Worm (Caenorhabditis elegans) whole organism, young adult: ENCODE measurements around the gene zim-3.

Experiments
- B0261.1 ChIP-seq: sonication (generic microtip); optimal IDR thresholded peaks from 2 replicates; lab custom pipeline; 2016; ENCODE audit warnings: mild to moderate bottlenecking, missing genetic modification characterization, moderate library complexity, missing compliant biosample characterization
- K12H6.12 ChIP-seq: fragments of 200-800 bp; sonication (Bioruptor generic); optimal IDR thresholded peaks from 2 replicates; lab custom pipeline; 2018; ENCODE audit warnings: mild to moderate bottlenecking, missing genetic modification characterization, missing compliant biosample characterization
- aptf-3 ChIP-seq: fragments of 200-800 bp; sonication (Bioruptor generic); IDR thresholded peaks from 2 replicates; pipeline ENCODE4 v1.3.6; 2022; ENCODE audit warnings: missing genetic modification characterization, missing compliant biosample characterization
- atf-7 ChIP-seq: sonication (generic microtip); optimal IDR thresholded peaks from 2 replicates; lab custom pipeline; 2017; ENCODE audit warnings: mild to moderate bottlenecking, missing genetic modification characterization, missing compliant biosample characterization
- attf-6 ChIP-seq: fragments of 200-800 bp; sonication (Bioruptor generic); IDR thresholded peaks from 2 replicates; pipeline ENCODE4 v1.3.6; 2022; ENCODE audit warnings: missing genetic modification reagents, missing genetic modification characterization, missing compliant biosample characterization
- ceh-58 ChIP-seq: fragments of 200-800 bp; sonication (Bioruptor generic); IDR thresholded peaks from 2 replicates; pipeline ENCODE4 v1.3.6; 2022; ENCODE audit warnings: missing genetic modification characterization, missing compliant biosample characterization
- dox-1 ChIP-seq: fragments of 200-800 bp; sonication (Bioruptor generic); IDR thresholded peaks from 2 replicates; pipeline ENCODE4 v1.3.6; 2022; ENCODE audit warnings: missing genetic modification reagents, missing genetic modification characterization, missing compliant biosample characterization
- dpl-1 ChIP-seq: fragments of 150-350 bp; optimal IDR thresholded peaks from 2 replicates; lab custom pipeline; 2014; ENCODE audit warnings: missing biosample characterization, missing genetic modification reagents, missing genetic modification characterization
- egl-44 ChIP-seq: fragments of 200-800 bp; sonication (Bioruptor generic); IDR thresholded peaks from 2 replicates; pipeline ENCODE4 v1.3.6; 2022; ENCODE audit warnings: missing genetic modification reagents, missing genetic modification characterization, missing compliant biosample characterization
- ets-4 ChIP-seq: fragments of 200-800 bp; sonication (Bioruptor generic); optimal IDR thresholded peaks from 2 replicates; lab custom pipeline; 2018; ENCODE audit warnings: mild to moderate bottlenecking, missing genetic modification characterization, missing compliant biosample characterization
- gei-17 ChIP-seq: fragments of 200-800 bp; sonication (Bioruptor generic); optimal IDR thresholded peaks from 2 replicates; lab custom pipeline; 2018; ENCODE audit warnings: mild to moderate bottlenecking, missing genetic modification characterization, missing compliant biosample characterization
- him-1 ChIP-seq: sonication (generic microtip); optimal IDR thresholded peaks from 2 replicates; lab custom pipeline; 2016; ENCODE audit warnings: missing genotype, missing genetic modification reagents, missing genetic modification characterization, missing compliant biosample characterization
- hlh-12 ChIP-seq: sonication (generic microtip); optimal IDR thresholded peaks from 2 replicates; lab custom pipeline; 2016; ENCODE audit warnings: missing genetic modification characterization, missing compliant biosample characterization
- hlh-26 ChIP-seq: fragments of 200-800 bp; sonication (Bioruptor generic); conservative IDR thresholded peaks from 2 replicates; pipeline ENCODE4 v1.3.6; 2022; ENCODE audit warnings: missing genetic modification reagents, missing genetic modification characterization, missing compliant biosample characterization
- hsf-1 ChIP-seq: fragments of 200-800 bp; sonication (Bioruptor generic); IDR thresholded peaks from 2 replicates; pipeline ENCODE4 v1.3.6; 2022; ENCODE audit warnings: missing genetic modification reagents, missing genetic modification characterization, missing compliant biosample characterization
- lag-1 ChIP-seq: fragments of 200-800 bp; sonication (Bioruptor generic); IDR thresholded peaks from 2 replicates; pipeline ENCODE4 v1.3.6; 2022; ENCODE audit warnings: missing genetic modification reagents, missing genetic modification characterization, missing compliant biosample characterization
- let-526 ChIP-seq: fragments of 200-800 bp; sonication (Bioruptor generic); IDR thresholded peaks from 2 replicates; pipeline ENCODE4 v1.3.6; 2022; ENCODE audit warnings: missing genetic modification reagents, missing genetic modification characterization, missing compliant biosample characterization
- lin-26 ChIP-seq: fragments of 200-800 bp; sonication (Bioruptor generic); IDR thresholded peaks from 2 replicates; pipeline ENCODE4 v1.3.6; 2022; ENCODE audit warnings: missing genetic modification reagents, missing genetic modification characterization, missing compliant biosample characterization
- lir-1 ChIP-seq: fragments of 200-800 bp; sonication (Bioruptor generic); conservative IDR thresholded peaks from 2 replicates; pipeline ENCODE4 v1.3.6; 2022; ENCODE audit warnings: missing genetic modification reagents, missing genetic modification characterization, missing compliant biosample characterization
- lsl-1 ChIP-seq: fragments of 200-800 bp; sonication (Bioruptor generic); optimal IDR thresholded peaks from 2 replicates; lab custom pipeline; 2018; ENCODE audit warnings: mild to moderate bottlenecking, missing genetic modification characterization, moderate library complexity, missing compliant biosample characterization
- lsy-27 ChIP-seq: sonication (generic microtip); optimal IDR thresholded peaks from 2 replicates; lab custom pipeline; 2017; ENCODE audit warnings: missing genetic modification characterization, mild to moderate bottlenecking, missing compliant biosample characterization, antibody characterized with exemption, missing genotype, borderline replicate concordance; ENCODE audit not compliant: insufficient read depth
- madf-8 ChIP-seq: fragments of 200-800 bp; sonication (Bioruptor generic); conservative IDR thresholded peaks from 2 replicates; pipeline ENCODE4 v1.3.6; 2022; ENCODE audit warnings: missing genetic modification reagents, missing genetic modification characterization, missing compliant biosample characterization
- nfya-2 ChIP-seq: fragments of 200-800 bp; sonication (Bioruptor generic); IDR thresholded peaks from 2 replicates; pipeline ENCODE4 v1.3.6; 2022; ENCODE audit warnings: missing genetic modification reagents, missing genetic modification characterization, missing compliant biosample characterization
- pbrm-1 ChIP-seq: fragments of 200-800 bp; sonication (Bioruptor generic); IDR thresholded peaks from 2 replicates; pipeline ENCODE4 v1.3.6; 2022; ENCODE audit warnings: missing genetic modification reagents, missing genetic modification characterization, missing compliant biosample characterization
- sea-2 ChIP-seq: fragments of 200-800 bp; sonication (Bioruptor generic); IDR thresholded peaks from 2 replicates; pipeline ENCODE4 v1.3.6; 2022; ENCODE audit warnings: missing genetic modification characterization, missing compliant biosample characterization
- tbp1 ChIP-seq: fragments of 200-800 bp; sonication (Bioruptor generic); optimal IDR thresholded peaks from 2 replicates; lab custom pipeline; 2018; ENCODE audit warnings: mild to moderate bottlenecking, missing genetic modification characterization, missing compliant biosample characterization
- zfh-2 ChIP-seq: fragments of 200-800 bp; sonication (Bioruptor generic); conservative IDR thresholded peaks from 2 replicates; pipeline ENCODE4 v1.3.6; 2022; ENCODE audit warnings: missing genetic modification reagents, missing genetic modification characterization, missing compliant biosample characterization
- ztf-22 ChIP-seq: fragments of 200-800 bp; sonication (Bioruptor generic); optimal IDR thresholded peaks from 2 replicates; lab custom pipeline; 2018; ENCODE audit warnings: mild to moderate bottlenecking, missing genetic modification characterization, moderate library complexity, missing compliant biosample characterization
- ztf-28 ChIP-seq: fragments of 200-800 bp; sonication (Bioruptor generic); IDR thresholded peaks from 2 replicates; pipeline ENCODE4 v1.3.6; 2022; ENCODE audit warnings: missing genetic modification reagents, missing genetic modification characterization, missing compliant biosample characterization

Gene zim-3

ce11 chrIV:10578367-10578766 is 19.9 kb downstream of the zim-3 start, which contains the start of gene lgc-43:
lgc-43 (plus strand) TSS chrIV:10578667.
- no peak for TF ChIP-seq hsf-1 (GFP tag; lab: Robert Waterston, UW)

- TF ChIP-seq ztf-28 (GFP tag; lab: Robert Waterston, UW): no peak
Measured at ce11 chrIV:10584237-10584636, 25.7 kb downstream of the zim-3 start, which contains the start of gene oac-8. oac-8 (plus strand) TSS chrIV:10584537.

ce11 chrIV:10589072-10589471 is 30.6 kb downstream of the zim-3 start, which contains the start of gene C43F9.4:
C43F9.4 (minus strand) TSS chrIV:10589172.
- no peak for TF ChIP-seq aptf-3 (GFP tag; lab: Robert Waterston, UW)
- no peak for TF ChIP-seq let-526 (GFP tag; lab: Robert Waterston, UW)
- TF ChIP-seq attf-6 (GFP tag; lab: Robert Waterston, UW): no peak

- no peak for TF ChIP-seq egl-44 (GFP tag; lab: Robert Waterston, UW)
- no peak for TF ChIP-seq dox-1 (GFP tag; lab: Robert Waterston, UW)
- TF ChIP-seq K12H6.12: no peak
- TF ChIP-seq hlh-12 (tag; lab: Kevin White, UChicago): no peak
- no peak for TF ChIP-seq sea-2
- TF ChIP-seq atf-7 (tag; lab: Kevin White, UChicago): no peak
- no peak for TF ChIP-seq pbrm-1
- TF ChIP-seq madf-8: no peak
- TF ChIP-seq hsf-1 (GFP tag; lab: Robert Waterston, UW): no peak
Measured at ce11 chrIV:10590649-10591048, 32.1 kb downstream of the zim-3 start, which contains the start of the genes C43F9.5 and nkb-2. C43F9.5 (minus strand) TSS chrIV:10590749. nkb-2 (plus strand) TSS chrIV:10590925.

ce11 chrIV:10593570-10593969 is 35.1 kb downstream of the zim-3 start, which contains the start of gene C43F9.7:
C43F9.7 (minus strand) TSS chrIV:10593670.
- TF ChIP-seq B0261.1 (tag; lab: Kevin White, UChicago): no peak
- TF ChIP-seq nfya-2 (GFP tag; lab: Robert Waterston, UW): no peak
- TF ChIP-seq him-1 (tag; lab: Kevin White, UChicago): no peak
- TF ChIP-seq lsl-1 (GFP tag; lab: Kevin White, UChicago): no peak
- TF ChIP-seq lir-1 (GFP tag; lab: Robert Waterston, UW): no peak
- no peak for TF ChIP-seq gei-17 (GFP tag; lab: Kevin White, UChicago)
- no peak for TF ChIP-seq dox-1 (GFP tag; lab: Robert Waterston, UW)
- no peak for TF ChIP-seq zfh-2 (GFP tag; lab: Robert Waterston, UW)
- TF ChIP-seq attf-6 (GFP tag; lab: Robert Waterston, UW): no peak
- no peak for TF ChIP-seq lin-26 (GFP tag; lab: Robert Waterston, UW)
- no peak for TF ChIP-seq ets-4 (GFP tag; lab: Kevin White, UChicago)
- no peak for TF ChIP-seq ztf-22 (GFP tag; lab: Kevin White, UChicago)

ce11 chrIV:10596505-10596904 is 38.0 kb downstream of the zim-3 start, which contains the start of gene C43F9.11:
C43F9.11 (plus strand) TSS chrIV:10596805.
- TF ChIP-seq tbp1 (GFP tag; lab: Kevin White, UChicago) (no peak), hlh-26 (GFP tag; lab: Robert Waterston, UW) (no peak), dpl-1 (GFP tag; lab: Kevin White, UChicago) (no peak), ceh-58 (GFP tag; lab: Robert Waterston, UW) (no peak), lin-26 (GFP tag; lab: Robert Waterston, UW) (no peak), nfya-2 (GFP tag; lab: Robert Waterston, UW) (no peak), lsy-27 (no peak), lag-1 (GFP tag; lab: Robert Waterston, UW) (no peak)
- TF ChIP-seq, all 124 proteins: peak for 0
